Worm (Caenorhabditis elegans): Measurements from ENCODE around the gene rhgf-1.

ce11 chrX:10758453-10758852, 46.8 kb upstream of the rhgf-1 start:
- no peak for TF ChIP-seq snpc-4 (GFP tag; optimal IDR thresholded peaks at IDR 0.05)
- no peak for TF ChIP-seq snpc-4 (tag; optimal IDR thresholded peaks at IDR 0.05)
- no peak for TF ChIP-seq lsl-1 (GFP tag; optimal IDR thresholded peaks at IDR 0.05)
- no peak for TF ChIP-seq ama-1 (optimal IDR thresholded peaks at IDR 0.05)
- no peak for TF ChIP-seq ama-1 (GFP tag; optimal IDR thresholded peaks at IDR 0.05)
- TF ChIP-seq rcor-1 (GFP tag; IDR thresholded peaks at IDR 0.05): no peak
- TF ChIP-seq dpff-1 (tag; optimal IDR thresholded peaks at IDR 0.05): no peak
- no peak for TF ChIP-seq dpl-1 (GFP tag; optimal IDR thresholded peaks at IDR 0.05)
- no peak for TF ChIP-seq nfya-1 (tag; optimal IDR thresholded peaks at IDR 0.05; ENCODE audit: borderline replicate concordance, insufficient read depth)
- TF ChIP-seq nhr-27 (tag; optimal IDR thresholded peaks at IDR 0.05): no peak
- no peak for TF ChIP-seq ekl-4 (GFP tag; IDR thresholded peaks at IDR 0.05)
- no peak for TF ChIP-seq die-1 (tag; optimal IDR thresholded peaks at IDR 0.05)
- TF ChIP-seq madf-3 (GFP tag; IDR thresholded peaks at IDR 0.05): no peak
